Fruit fly (Drosophila melanogaster) whole organism, adult: ENCODE measurements around the gene CG45071.

Source experiments
- CG11617 ChIP-seq: fragments of 200-800 bp; sonication (Bioruptor generic); optimal IDR thresholded peaks from 2 replicates; lab custom pipeline; 2017; ENCODE audit warnings: mild to moderate bottlenecking, missing biosample characterization, missing genetic modification reagents, missing genetic modification characterization
- CG12768 ChIP-seq: fragments of 200-800 bp; sonication (Bioruptor generic); optimal IDR thresholded peaks from 2 replicates; lab custom pipeline; 2017; ENCODE audit warnings: missing biosample characterization, missing genetic modification characterization, mild to moderate bottlenecking, moderate library complexity, missing genetic modification reagents
- CG14711 ChIP-seq: fragments of 200-800 bp; sonication (Bioruptor generic); optimal IDR thresholded peaks from 2 replicates; lab custom pipeline; 2018; ENCODE audit warnings: missing biosample characterization, mild to moderate bottlenecking, missing genetic modification characterization, moderate library complexity
- CG33017 ChIP-seq: fragments of 200-800 bp; sonication (Bioruptor generic); optimal IDR thresholded peaks from 2 replicates; lab custom pipeline; 2018; ENCODE audit warnings: missing biosample characterization, mild to moderate bottlenecking, missing genetic modification characterization, moderate library complexity
- CG5204 ChIP-seq: fragments of 200-800 bp; sonication (Bioruptor generic); optimal IDR thresholded peaks from 2 replicates; lab custom pipeline; 2016; ENCODE audit warnings: missing biosample characterization, missing genetic modification characterization
- CG7045 ChIP-seq: fragments of 200-800 bp; sonication (Bioruptor generic); optimal IDR thresholded peaks from 2 replicates; lab custom pipeline; 2017; ENCODE audit warnings: missing biosample characterization, mild to moderate bottlenecking, missing genetic modification characterization
- Crg-1 ChIP-seq: fragments of 200-800 bp; sonication (Bioruptor generic); optimal IDR thresholded peaks from 2 replicates; lab custom pipeline; 2016; ENCODE audit warnings: missing biosample characterization, missing genetic modification characterization
- cnc ChIP-seq, 2 experiments: fragments of >200 bp; optimal IDR thresholded peaks; 2 replicates each; lab custom pipeline; 2017
- kay ChIP-seq: fragments of 200-800 bp; sonication (Bioruptor generic); peaks from one replicate; lab custom pipeline; 2016; ENCODE audit warnings: missing biosample characterization, missing genetic modification characterization, borderline replicate concordance
- ovo ChIP-seq: fragments of 200-800 bp; sonication (Bioruptor generic); optimal IDR thresholded peaks from 2 replicates; lab custom pipeline; 2016; ENCODE audit warnings: missing biosample characterization, missing genetic modification characterization
- pad ChIP-seq: fragments of 200-800 bp; sonication (Bioruptor generic); optimal IDR thresholded peaks from 3 replicates; lab custom pipeline; 2017; ENCODE audit warnings: missing biosample characterization, missing genetic modification characterization, mild to moderate bottlenecking, moderate library complexity, missing genetic modification reagents
- tj ChIP-seq: fragments of 200-800 bp; sonication (Bioruptor generic); optimal IDR thresholded peaks from 3 replicates; lab custom pipeline; 2017; ENCODE audit warnings: missing biosample characterization, mild to moderate bottlenecking, missing genetic modification characterization, moderate library complexity
- toe ChIP-seq: fragments of 200-800 bp; sonication (Bioruptor generic); optimal IDR thresholded peaks from 2 replicates; lab custom pipeline; 2016; ENCODE audit warnings: missing biosample characterization, missing genetic modification characterization

DNA sequence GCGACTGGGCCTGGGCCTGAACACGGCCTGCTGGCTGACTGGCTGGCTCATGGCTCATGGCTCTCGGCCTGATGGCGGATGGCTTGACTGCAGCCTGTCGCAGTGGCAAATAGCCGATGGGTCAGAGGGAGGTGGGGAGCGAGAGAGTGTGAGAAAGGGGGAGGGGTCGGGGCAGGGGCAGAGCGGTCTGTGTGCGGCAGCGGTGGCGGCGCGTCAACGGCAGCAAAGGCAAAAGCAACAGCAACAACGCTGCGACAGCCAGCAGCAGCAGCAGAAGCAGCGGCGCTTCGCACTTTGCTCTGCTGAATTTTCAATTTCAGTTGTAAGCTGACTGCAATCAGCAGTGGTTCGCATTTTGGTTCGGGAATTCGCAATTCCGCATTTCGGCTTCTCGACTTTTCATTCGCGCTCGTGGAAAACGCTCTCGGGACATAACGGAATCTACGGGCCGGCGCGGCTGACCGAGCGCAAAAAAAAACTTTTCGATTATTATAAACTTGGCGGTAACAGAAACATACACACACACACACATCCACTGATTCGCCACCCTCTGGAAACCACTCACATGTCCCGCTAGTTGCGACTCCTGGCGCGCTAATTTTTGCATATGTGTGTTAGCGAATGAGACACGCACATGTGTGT is at the start of gene CG45071:
- TF ChIP-seq CG7045 (GFP tag; lab: Kevin White, UChicago): no peak
- TF ChIP-seq Crg-1 (GFP tag; lab: Kevin White, UChicago): no peak
- TF ChIP-seq cnc (optimal IDR thresholded peaks at IDR 0.05; lab: Kevin White, UChicago): no peak
- TF ChIP-seq pad (GFP tag; lab: Kevin White, UChicago): peak; percentile 26
- TF ChIP-seq CG12768: no peak
- peak; percentile 94 for TF ChIP-seq tj (GFP tag; lab: Kevin White, UChicago)
- no peak for TF ChIP-seq CG33017 (tag; lab: Kevin White, UChicago)
- no peak for TF ChIP-seq kay (GFP tag; lab: Kevin White, UChicago)
- TF ChIP-seq CG11617: no peak
- peak; percentile 52 for TF ChIP-seq ovo (GFP tag; lab: Kevin White, UChicago)
- no peak for TF ChIP-seq toe (GFP tag; lab: Kevin White, UChicago)
- TF ChIP-seq CG14711 (tag; lab: Kevin White, UChicago): no peak
- TF ChIP-seq CG5204 (GFP tag; lab: Kevin White, UChicago): no peak
